Worm (Caenorhabditis elegans): ENCODE data around the gene mix-1.

ce11 chrII:10804907-10805306 lies 19.1 kb upstream of the mix-1 start:
- TF ChIP-seq pha-4 (tag; optimal IDR thresholded peaks at IDR 0.05): no peak
- no peak for TF ChIP-seq C17E4.6 (GFP tag; IDR thresholded peaks at IDR 0.05)
- TF ChIP-seq F37B4.10 (GFP tag; IDR thresholded peaks at IDR 0.05): no peak
- no peak for TF ChIP-seq ama-1 (optimal IDR thresholded peaks at IDR 0.05)
- TF ChIP-seq ama-1 (GFP tag; optimal IDR thresholded peaks at IDR 0.05): no peak
- TF ChIP-seq F57A8.1 (GFP tag; optimal IDR thresholded peaks at IDR 0.05): no peak
- no peak for TF ChIP-seq Y53F4B.3 (GFP tag; IDR thresholded peaks at IDR 0.05)
- no peak for TF ChIP-seq nfyb-1 (GFP tag; IDR thresholded peaks at IDR 0.05)
- no peak for TF ChIP-seq unc-62 (GFP tag; optimal IDR thresholded peaks at IDR 0.05)

Measured in whole organism, young adult.